Worm (Caenorhabditis elegans) whole organism, midembryonic: ENCODE measurements around the gene hlh-26.

Experiments used
- T22C8.4 ChIP-seq: fragments of 200-800 bp; sonication (Bioruptor generic); IDR thresholded peaks from 2 replicates; pipeline ENCODE4 v1.3.6; 2022; ENCODE audit warnings: missing genetic modification characterization, missing compliant biosample characterization
- cog-1 ChIP-seq: sonication (generic microtip); optimal IDR thresholded peaks from 2 replicates; lab custom pipeline; 2016; ENCODE audit warnings: missing genetic modification characterization, missing compliant biosample characterization
- flt-1 ChIP-seq: fragments of 200-800 bp; sonication (Bioruptor generic); IDR thresholded peaks from 2 replicates; pipeline ENCODE4 v1.3.6; 2022; ENCODE audit warnings: missing genetic modification characterization, missing compliant biosample characterization
- klf-2 ChIP-seq: fragments of 200-800 bp; sonication (Bioruptor generic); conservative IDR thresholded peaks from 2 replicates; pipeline ENCODE4 v1.3.6; 2022; ENCODE audit warnings: missing genetic modification reagents, missing genetic modification characterization, missing compliant biosample characterization
- med-1 ChIP-seq: sonication (generic microtip); optimal IDR thresholded peaks from 2 replicates; lab custom pipeline; 2017; ENCODE audit warnings: missing genetic modification characterization, mild to moderate bottlenecking, missing compliant biosample characterization, antibody characterized with exemption, missing genetic modification reagents; ENCODE audit not compliant: insufficient read depth
- ref-1 ChIP-seq: fragments of 200-800 bp; sonication (Bioruptor generic); conservative IDR thresholded peaks from 2 replicates; pipeline ENCODE4 v1.3.6; 2022; ENCODE audit warnings: missing genetic modification reagents, missing genetic modification characterization, missing compliant biosample characterization
- tab-1 ChIP-seq: fragments of 200-800 bp; sonication (Bioruptor generic); IDR thresholded peaks from 2 replicates; pipeline ENCODE4 v1.3.6; 2022; ENCODE audit warnings: missing genetic modification characterization, missing compliant biosample characterization
- ztf-23 ChIP-seq: fragments of 200-800 bp; sonication (Bioruptor generic); IDR thresholded peaks from 2 replicates; pipeline ENCODE4 v1.3.6; 2022; ENCODE audit warnings: missing genetic modification reagents, missing genetic modification characterization, missing compliant biosample characterization
- ztf-29 ChIP-seq: fragments of 200-800 bp; sonication (Bioruptor generic); IDR thresholded peaks from 2 replicates; pipeline ENCODE4 v1.3.6; 2022; ENCODE audit warnings: missing genetic modification reagents, missing genetic modification characterization, missing compliant biosample characterization

Gene hlh-26

DNA sequence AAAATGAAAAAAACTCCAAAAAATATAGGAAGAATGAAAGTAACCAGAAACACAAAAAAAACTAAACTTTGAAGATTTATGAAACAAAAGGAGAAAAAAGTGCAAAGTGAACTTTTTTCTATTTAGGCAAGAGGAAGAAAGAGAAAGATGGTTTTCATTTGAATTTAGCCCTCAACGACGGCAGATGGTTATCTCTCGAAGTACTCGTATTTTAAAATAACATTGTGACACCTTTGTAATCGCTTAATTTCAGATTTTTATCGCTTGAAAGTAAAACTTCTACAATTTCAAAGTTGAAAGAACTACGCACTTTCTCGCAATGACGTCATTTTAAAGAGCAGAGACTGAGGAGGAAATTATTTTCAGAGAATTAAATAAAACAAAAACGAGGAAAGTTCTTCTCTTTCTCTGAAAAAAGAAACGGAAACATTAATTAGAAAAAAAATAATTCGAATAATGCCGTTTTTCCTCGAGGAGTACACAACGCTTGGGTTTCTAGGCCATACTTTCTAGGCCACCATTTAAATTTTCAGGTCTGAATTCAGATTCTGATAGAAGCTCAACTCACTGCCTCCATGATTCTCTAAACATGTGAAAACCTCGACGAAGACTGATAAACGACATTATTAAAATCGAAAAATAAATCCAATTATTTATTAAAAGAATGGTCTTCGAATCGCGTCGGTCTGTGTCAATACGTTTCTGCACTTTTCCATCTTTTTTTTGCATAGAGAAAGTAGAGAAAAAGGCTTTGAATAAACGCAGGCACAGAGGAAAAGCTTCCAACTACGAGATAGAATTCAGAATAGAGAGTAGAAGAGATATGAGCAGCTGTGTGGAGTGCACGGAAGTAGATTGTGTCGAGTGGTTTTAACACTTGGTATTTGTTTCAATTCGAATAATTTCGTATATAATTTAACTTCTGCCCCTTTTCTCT lies 21.9 kb downstream of the hlh-26 start:
- no peak for TF ChIP-seq flt-1 (GFP tag; lab: Robert Waterston, UW)
- no peak for TF ChIP-seq ref-1 (GFP tag; lab: Robert Waterston, UW)
- TF ChIP-seq cog-1 (tag; lab: Kevin White, UChicago) = peak; percentile 44
- no peak for TF ChIP-seq tab-1 (GFP tag; lab: Robert Waterston, UW)
- TF ChIP-seq klf-2 (GFP tag; lab: Robert Waterston, UW) = no peak

DNA sequence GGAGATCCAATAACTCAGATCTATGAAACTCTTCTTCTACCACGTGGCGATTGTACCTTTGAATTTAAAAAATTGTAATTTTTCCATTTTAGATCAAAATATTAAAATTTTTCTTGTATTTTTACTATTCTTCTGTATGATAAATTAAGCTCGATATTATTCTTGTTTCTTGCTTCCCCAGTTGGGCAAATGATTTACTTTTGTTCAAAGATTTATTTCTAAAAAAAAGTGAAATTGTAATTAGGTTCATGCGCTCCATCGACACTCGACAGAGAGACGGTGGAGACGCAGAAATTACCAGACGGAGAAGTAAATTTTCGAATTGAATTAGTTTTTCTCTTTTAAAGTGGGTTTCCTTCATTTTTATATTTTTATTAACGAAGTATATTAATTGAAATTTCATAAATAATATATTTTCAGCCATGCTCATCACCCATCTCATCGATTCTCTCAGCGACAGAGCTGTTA lies 27.7 kb downstream of the hlh-26 start, which contains the start of gene npp-24:
TSS of gene npp-24 (plus strand) at position 51 of the 468 bp plus-strand sequence.
- TF ChIP-seq ztf-23 (GFP tag; lab: Robert Waterston, UW) (no peak), tab-1 (GFP tag; lab: Robert Waterston, UW) (no peak), ztf-29 (no peak), cog-1 (tag; lab: Kevin White, UChicago) (no peak), klf-2 (GFP tag; lab: Robert Waterston, UW) (no peak), ref-1 (GFP tag; lab: Robert Waterston, UW) (no peak), med-1 (GFP tag; lab: Kevin White, UChicago) (no peak), T22C8.4 (GFP tag; lab: Robert Waterston, UW) (no peak), flt-1 (GFP tag; lab: Robert Waterston, UW) (no peak)

DNA sequence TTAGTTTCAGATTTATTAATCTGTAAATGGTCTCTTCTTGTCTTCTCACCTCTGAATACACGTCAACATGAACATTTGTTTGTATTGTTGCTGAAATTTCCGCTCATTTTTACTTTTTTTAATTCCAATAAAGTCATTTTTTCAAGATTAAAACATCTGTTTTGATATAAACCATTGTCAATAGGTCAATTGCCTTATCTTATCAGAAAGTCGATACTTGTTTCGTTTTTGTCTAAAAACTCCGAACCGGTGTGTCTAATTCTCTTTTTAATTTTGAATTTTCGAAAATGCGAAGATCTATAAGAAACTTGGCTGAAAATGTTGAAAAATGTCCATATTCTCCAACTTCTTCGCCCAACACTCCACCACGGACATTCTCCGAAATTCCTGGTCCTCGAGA lies 29.8 kb downstream of the hlh-26 start, which contains the start of gene cyp-44A1:
TSS of gene cyp-44A1 (plus strand) at position 285 of the 400 bp plus-strand sequence.
- TF ChIP-seq ref-1 (GFP tag; lab: Robert Waterston, UW) (no peak), ztf-29 (no peak), T22C8.4 (GFP tag; lab: Robert Waterston, UW) (no peak), cog-1 (tag; lab: Kevin White, UChicago) (no peak), ztf-23 (GFP tag; lab: Robert Waterston, UW) (no peak), klf-2 (GFP tag; lab: Robert Waterston, UW) (no peak), flt-1 (GFP tag; lab: Robert Waterston, UW) (no peak), med-1 (GFP tag; lab: Kevin White, UChicago) (no peak), tab-1 (GFP tag; lab: Robert Waterston, UW) (no peak)

DNA sequence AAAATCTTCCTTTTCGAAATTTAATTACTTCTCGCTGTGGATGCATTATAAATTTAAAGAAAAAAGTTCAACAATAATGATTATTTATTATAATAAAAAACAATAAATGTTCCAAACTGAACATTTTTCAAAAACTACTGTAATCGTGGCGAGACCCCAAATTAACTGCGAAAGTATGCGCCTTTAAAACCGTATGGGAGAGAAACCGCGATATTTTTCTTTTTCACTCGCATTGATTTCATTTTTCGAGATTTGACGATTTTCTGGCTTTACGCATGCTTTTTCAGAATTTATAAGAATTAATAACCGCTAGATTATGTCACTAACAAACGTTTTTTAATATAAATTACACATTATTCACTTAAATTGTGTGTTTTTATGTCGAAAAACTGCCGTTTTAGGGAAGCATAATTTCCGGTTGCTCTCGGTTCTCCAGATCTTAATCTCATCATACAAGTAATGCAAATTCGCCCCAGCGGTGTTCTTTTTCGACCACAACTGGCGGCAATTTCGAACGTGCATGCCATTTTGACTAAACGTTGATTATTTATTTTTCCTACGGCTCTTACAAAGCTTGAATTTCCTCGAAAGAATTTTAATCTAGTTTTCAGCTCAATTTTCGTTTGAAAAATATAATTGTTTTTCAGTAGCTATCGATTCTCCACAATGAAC lies 32.4 kb downstream of the hlh-26 start, which contains the start of gene F12A10.8:
TSS of gene F12A10.8 (minus strand) at position 79 of the 672 bp plus-strand sequence.
- no peak for TF ChIP-seq ref-1 (GFP tag; lab: Robert Waterston, UW)

ce11 chrII:5500470-5500869 lies 33.1 kb downstream of the hlh-26 start, which contains the start of gene fzy-1:
Gene fzy-1, plus strand, starts transcription at chrII:5500770.
- TF ChIP-seq tab-1 (GFP tag; lab: Robert Waterston, UW) (no peak), cog-1 (tag; lab: Kevin White, UChicago) (no peak), ztf-29 (no peak), klf-2 (GFP tag; lab: Robert Waterston, UW) (no peak), T22C8.4 (GFP tag; lab: Robert Waterston, UW) (no peak), ztf-23 (GFP tag; lab: Robert Waterston, UW) (no peak), ref-1 (GFP tag; lab: Robert Waterston, UW) (no peak), med-1 (GFP tag; lab: Kevin White, UChicago) (no peak), flt-1 (GFP tag; lab: Robert Waterston, UW) (no peak)

DNA sequence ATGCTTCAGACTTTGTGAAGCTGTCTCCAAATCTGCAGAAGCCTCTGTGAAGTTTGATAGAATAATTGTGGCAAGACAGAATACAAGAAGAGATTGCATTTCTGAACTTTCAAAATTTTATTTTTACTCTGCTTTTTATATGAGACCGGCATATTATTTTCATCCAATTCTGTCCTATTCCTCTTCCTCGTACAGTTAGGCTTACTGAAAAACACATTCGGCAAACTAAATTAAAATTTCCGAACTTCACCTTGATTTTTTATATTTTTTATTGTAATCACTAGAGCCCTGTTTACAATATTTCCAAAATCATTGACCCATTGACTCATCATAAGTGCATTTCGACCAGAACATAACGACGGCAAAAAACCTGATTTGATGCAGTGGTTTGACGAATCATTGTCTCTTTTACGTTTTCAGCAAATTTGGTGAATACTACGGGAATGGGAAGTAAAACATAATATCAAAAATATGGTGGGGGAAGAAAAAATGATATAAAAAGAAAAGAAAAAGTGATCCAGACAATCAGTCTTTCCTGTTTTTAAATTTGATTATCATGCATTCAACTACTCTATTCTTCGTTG lies 35.3 kb downstream of the hlh-26 start, which contains the start of the genes suex-1 and F12A10.9:
TSS of gene suex-1 (minus strand) at position 101 of the 584 bp plus-strand sequence.
TSS of gene F12A10.9 (plus strand) at position 534 of the 584 bp plus-strand sequence.
- no peak for TF ChIP-seq T22C8.4 (GFP tag; lab: Robert Waterston, UW)
- TF ChIP-seq ref-1 (GFP tag; lab: Robert Waterston, UW) = no peak
- TF ChIP-seq tab-1 (GFP tag; lab: Robert Waterston, UW) = no peak
- no peak for TF ChIP-seq cog-1 (tag; lab: Kevin White, UChicago)
- no peak for TF ChIP-seq klf-2 (GFP tag; lab: Robert Waterston, UW)
- TF ChIP-seq ztf-29 = no peak

DNA sequence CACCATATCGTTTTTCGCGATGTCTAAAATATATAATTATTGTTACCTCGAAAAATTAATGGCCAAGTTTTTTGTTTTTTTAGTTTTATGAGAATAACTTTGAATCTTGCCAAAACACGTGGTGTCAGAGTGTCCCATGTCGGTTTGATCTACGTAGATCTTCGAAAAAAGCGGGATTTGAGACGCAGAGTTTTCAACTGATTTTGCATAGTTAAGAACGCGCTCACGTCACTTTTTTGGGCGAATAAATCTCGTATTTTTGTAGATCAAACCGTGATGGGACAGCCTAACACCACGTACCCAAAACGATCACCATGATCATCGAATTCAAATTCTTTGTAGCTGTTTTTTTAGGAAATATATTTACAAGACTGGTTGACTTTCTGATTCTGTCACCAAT lies 36.0 kb downstream of the hlh-26 start:
- TF ChIP-seq T22C8.4 (GFP tag; lab: Robert Waterston, UW) = no peak
- no peak for TF ChIP-seq flt-1 (GFP tag; lab: Robert Waterston, UW)
- no peak for TF ChIP-seq ztf-29
- no peak for TF ChIP-seq tab-1 (GFP tag; lab: Robert Waterston, UW)
- no peak for TF ChIP-seq cog-1 (tag; lab: Kevin White, UChicago)
- TF ChIP-seq klf-2 (GFP tag; lab: Robert Waterston, UW) = no peak

DNA sequence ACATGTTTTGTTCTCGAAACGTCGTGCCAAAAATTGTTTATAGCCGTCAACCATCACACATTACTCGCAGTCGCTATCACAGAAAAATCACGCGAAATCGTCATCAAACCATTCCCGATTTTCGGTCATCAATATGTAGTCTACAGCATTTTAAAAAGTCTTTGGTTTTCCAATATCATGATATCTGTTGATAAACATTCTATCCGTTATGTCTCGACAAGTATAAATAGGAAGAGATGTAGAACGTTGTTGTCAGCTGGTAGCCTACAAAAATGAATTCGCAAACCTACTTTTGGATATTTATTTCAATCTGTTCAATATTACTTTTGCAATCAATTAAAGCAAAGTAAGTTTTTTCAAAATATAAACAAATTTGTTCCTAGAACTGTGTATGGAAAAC lies 37.2 kb downstream of the hlh-26 start, which contains the start of gene F12A10.1:
TSS of gene F12A10.1 (plus strand) at position 166 of the 400 bp plus-strand sequence.
- no peak for TF ChIP-seq ref-1 (GFP tag; lab: Robert Waterston, UW)
- TF ChIP-seq ztf-23 (GFP tag; lab: Robert Waterston, UW) = no peak
- no peak for TF ChIP-seq klf-2 (GFP tag; lab: Robert Waterston, UW)
- TF ChIP-seq ztf-29 = no peak
- TF ChIP-seq med-1 (GFP tag; lab: Kevin White, UChicago) = no peak
- TF ChIP-seq flt-1 (GFP tag; lab: Robert Waterston, UW) = no peak
- TF ChIP-seq tab-1 (GFP tag; lab: Robert Waterston, UW) = no peak
- TF ChIP-seq T22C8.4 (GFP tag; lab: Robert Waterston, UW) = no peak
- no peak for TF ChIP-seq cog-1 (tag; lab: Kevin White, UChicago)
